Fruit fly (Drosophila melanogaster): ENCODE results near the gene scf.

The scf gene

DNA sequence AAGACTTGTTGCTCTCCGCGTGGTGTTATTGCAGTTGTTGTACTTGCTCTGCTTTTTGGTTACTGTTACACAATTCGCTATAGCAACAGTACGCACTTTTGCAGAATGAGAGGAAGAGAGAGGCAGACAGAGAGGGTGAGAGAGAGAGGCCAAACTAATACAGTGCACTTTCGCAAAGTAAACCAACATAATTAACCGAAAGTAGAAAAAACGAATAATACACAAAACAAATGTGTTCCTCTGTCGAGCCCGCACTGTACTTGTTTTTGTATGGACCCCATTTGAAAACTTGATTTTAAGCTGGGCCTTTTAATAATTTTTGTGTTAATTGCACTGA lies 36.9 kb downstream of the scf start (continued):
- TF ChIP-seq gro (GFP tag; optimal IDR thresholded peaks at IDR 0.05) (peak; percentile 40), Neu2 (GFP tag; optimal IDR thresholded peaks at IDR 0.05; ENCODE audit: borderline replicate concordance) (no peak), Ets97D (GFP tag; optimal IDR thresholded peaks at IDR 0.05) (no peak), CG12299 (tag; optimal IDR thresholded peaks at IDR 0.05) (no peak), CG14014 (GFP tag; IDR thresholded peaks at IDR 0.05) (peak; percentile 65; the same call in 1 of the 2 replicates), so (GFP tag; IDR thresholded peaks at IDR 0.05) (peak; percentile 37; the same call in 1 of the 3 replicates), CG4328 (GFP tag; optimal IDR thresholded peaks at IDR 0.05) (no peak), CG8290 (GFP tag; optimal IDR thresholded peaks at IDR 0.05) (no peak), CG8290 (tag; optimal IDR thresholded peaks at IDR 0.05) (peak in 1 of 2 experiments; percentile 77), CG11456 (GFP tag; IDR thresholded peaks at IDR 0.05) (peak; percentile 51; the same call in 1 of the 3 replicates), Sox102F (GFP tag; optimal IDR thresholded peaks at IDR 0.05) (peak; percentile 19), Fer1 (GFP tag; optimal IDR thresholded peaks at IDR 0.05) (peak; percentile 66), lola (GFP tag; optimal IDR thresholded peaks at IDR 0.05) (no peak), CG17385 (GFP tag; optimal IDR thresholded peaks at IDR 0.05) (peak; percentile 29), BtbVII (GFP tag; optimal IDR thresholded peaks at IDR 0.05) (no peak), seq (GFP tag; IDR thresholded peaks at IDR 0.05) (peak; percentile 67), CG33557 (GFP tag; optimal IDR thresholded peaks at IDR 0.05) (no peak), CG33213 (GFP tag; optimal IDR thresholded peaks at IDR 0.05) (no peak), CG8359 (GFP tag; optimal IDR thresholded peaks at IDR 0.05; ENCODE audit: borderline replicate concordance) (no peak), ham (GFP tag; IDR thresholded peaks at IDR 0.05) (no peak), CG13775 (GFP tag; optimal IDR thresholded peaks at IDR 0.05) (no peak), CG2202 (tag; optimal IDR thresholded peaks at IDR 0.05) (no peak), ind (GFP tag; optimal IDR thresholded peaks at IDR 0.05) (peak; percentile 62), stc (GFP tag; IDR thresholded peaks at IDR 0.05) (peak; percentile 61), cad (GFP tag; optimal IDR thresholded peaks at IDR 0.05) (no peak), Mes4 (GFP tag; optimal IDR thresholded peaks at IDR 0.05) (no peak), bcd (GFP tag; optimal IDR thresholded peaks at IDR 0.05) (no peak), CG10543 (GFP tag; optimal IDR thresholded peaks at IDR 0.05) (no peak), CG7745 (tag; optimal IDR thresholded peaks at IDR 0.05) (no peak), CG9797 (GFP tag; optimal IDR thresholded peaks at IDR 0.05) (no peak), CG2129 (GFP tag; IDR thresholded peaks at IDR 0.05; ENCODE audit: partially characterized antibody) (no peak), NFAT (GFP tag; IDR thresholded peaks at IDR 0.05) (peak; percentile 68), CG32772 (GFP tag; IDR thresholded peaks at IDR 0.05) (peak; percentile 33; the same call in 1 of the 2 replicates), Kr (GFP tag; optimal IDR thresholded peaks at IDR 0.05) (no peak), eve (GFP tag; optimal IDR thresholded peaks at IDR 0.05) (no peak), CG14860 (GFP tag; IDR thresholded peaks at IDR 0.05; ENCODE audit: partially characterized antibody) (no peak), Pdp1 (GFP tag; optimal IDR thresholded peaks at IDR 0.05) (peak; percentile 25 to 100), run (tag; optimal IDR thresholded peaks at IDR 0.05) (no peak), CG30020 (tag; optimal IDR thresholded peaks at IDR 0.05) (no peak), pfk (GFP tag; optimal IDR thresholded peaks at IDR 0.05) (no peak), CG10979 (tag; optimal IDR thresholded peaks at IDR 0.05) (no peak), Lim3 (GFP tag; IDR thresholded peaks at IDR 0.05) (0 out of 2 replicates have a peak, but pooled peaks have one; percentile 17), Chrac-16 (GFP tag; optimal IDR thresholded peaks at IDR 0.05) (no peak), BEAF-32 (GFP tag; optimal IDR thresholded peaks at IDR 0.05) (no peak), CG7372 (GFP tag; IDR thresholded peaks at IDR 0.05) (no peak), CG2889 (GFP tag; IDR thresholded peaks at IDR 0.05) (no peak), Sox100B (GFP tag; optimal IDR thresholded peaks at IDR 0.05) (no peak), inv (GFP tag; IDR thresholded peaks at IDR 0.05; ENCODE audit: partially characterized antibody) (no peak), CG9609 (GFP tag; optimal IDR thresholded peaks at IDR 0.05) (no peak), Dip3 (GFP tag; optimal IDR thresholded peaks at IDR 0.05) (no peak), CkIIα-i1 (GFP tag; IDR thresholded peaks at IDR 0.05) (no peak)
